Worm (Caenorhabditis elegans): ENCODE data around the gene klp-18.

The klp-18 gene

ce11 chrIV:7039476-7040261, at the start of gene klp-18, which contains the start of gene cogc-2:
Gene klp-18 (plus strand): TSS chrIV:7040211.
Gene cogc-2 (minus strand): TSS chrIV:7039580.
- no peak for TF ChIP-seq dao-5 (tag; optimal IDR thresholded peaks at IDR 0.05)
- peak; percentile 90 for TF ChIP-seq W03F9.2 (tag; optimal IDR thresholded peaks at IDR 0.05)
- peak; percentile 20 for TF ChIP-seq him-1 (tag; optimal IDR thresholded peaks at IDR 0.05)

- TF ChIP-seq him-1 (tag; optimal IDR thresholded peaks at IDR 0.05), result no peak
- TF ChIP-seq dao-5 (tag; optimal IDR thresholded peaks at IDR 0.05), result no peak
- TF ChIP-seq W03F9.2 (tag; optimal IDR thresholded peaks at IDR 0.05), result no peak
Observed at ce11 chrIV:6991070-6991469, 48.9 kb upstream of the klp-18 start.

- TF ChIP-seq him-1 (tag; optimal IDR thresholded peaks at IDR 0.05), result no peak
- no peak for TF ChIP-seq W03F9.2 (tag; optimal IDR thresholded peaks at IDR 0.05)
- no peak for TF ChIP-seq dao-5 (tag; optimal IDR thresholded peaks at IDR 0.05)
Observed at ce11 chrIV:6997918-6998317, 42.1 kb upstream of the klp-18 start.

ce11 chrIV:6999206-6999605, 40.8 kb upstream of the klp-18 start, which contains the start of gene C25A8.5:
Gene C25A8.5 (plus strand): TSS chrIV:6999506.
- TF ChIP-seq dao-5 (tag; optimal IDR thresholded peaks at IDR 0.05), result no peak
- TF ChIP-seq W03F9.2 (tag; optimal IDR thresholded peaks at IDR 0.05), result no peak
- no peak for TF ChIP-seq him-1 (tag; optimal IDR thresholded peaks at IDR 0.05)

ce11 chrIV:7003323-7003722, 36.7 kb upstream of the klp-18 start, which contains the start of gene cht-3:
Gene cht-3 (plus strand): TSS chrIV:7003623.
- TF ChIP-seq W03F9.2 (tag; optimal IDR thresholded peaks at IDR 0.05) (no peak), dao-5 (tag; optimal IDR thresholded peaks at IDR 0.05) (no peak), him-1 (tag; optimal IDR thresholded peaks at IDR 0.05) (no peak)

ce11 chrIV:7009531-7009930, 30.5 kb upstream of the klp-18 start, which contains the start of gene C25A8.2:
Gene C25A8.2 (plus strand): TSS chrIV:7009831.
- TF ChIP-seq dao-5 (tag; optimal IDR thresholded peaks at IDR 0.05), result no peak
- no peak for TF ChIP-seq him-1 (tag; optimal IDR thresholded peaks at IDR 0.05)
- no peak for TF ChIP-seq W03F9.2 (tag; optimal IDR thresholded peaks at IDR 0.05)

- TF ChIP-seq W03F9.2 (tag; optimal IDR thresholded peaks at IDR 0.05) (no peak), him-1 (tag; optimal IDR thresholded peaks at IDR 0.05) (no peak), dao-5 (tag; optimal IDR thresholded peaks at IDR 0.05) (no peak)
Observed at ce11 chrIV:7010195-7010594, 29.8 kb upstream of the klp-18 start.

ce11 chrIV:7010835-7011234, 29.2 kb upstream of the klp-18 start, which contains the start of gene C25A8.1:
Gene C25A8.1 (plus strand): TSS chrIV:7011135.
- TF ChIP-seq him-1 (tag; optimal IDR thresholded peaks at IDR 0.05), result no peak
- no peak for TF ChIP-seq W03F9.2 (tag; optimal IDR thresholded peaks at IDR 0.05)
- TF ChIP-seq dao-5 (tag; optimal IDR thresholded peaks at IDR 0.05), result no peak

ce11 chrIV:7011728-7012127, 28.3 kb upstream of the klp-18 start, which contains the start of gene trxr-1:
Gene trxr-1 (plus strand): TSS chrIV:7011954.
- TF ChIP-seq W03F9.2 (tag; optimal IDR thresholded peaks at IDR 0.05) (no peak), dao-5 (tag; optimal IDR thresholded peaks at IDR 0.05) (no peak), him-1 (tag; optimal IDR thresholded peaks at IDR 0.05) (no peak)

ce11 chrIV:7012214-7012613, 27.8 kb upstream of the klp-18 start:
- TF ChIP-seq W03F9.2 (tag; optimal IDR thresholded peaks at IDR 0.05), result no peak
- no peak for TF ChIP-seq him-1 (tag; optimal IDR thresholded peaks at IDR 0.05)
- no peak for TF ChIP-seq dao-5 (tag; optimal IDR thresholded peaks at IDR 0.05)

ce11 chrIV:7012731-7013445, 27.1 kb upstream of the klp-18 start:
- peak; percentile 38 for TF ChIP-seq W03F9.2 (tag; optimal IDR thresholded peaks at IDR 0.05)
- TF ChIP-seq him-1 (tag; optimal IDR thresholded peaks at IDR 0.05), result no peak
- no peak for TF ChIP-seq dao-5 (tag; optimal IDR thresholded peaks at IDR 0.05)

- TF ChIP-seq him-1 (tag; optimal IDR thresholded peaks at IDR 0.05) (no peak), W03F9.2 (tag; optimal IDR thresholded peaks at IDR 0.05) (no peak), dao-5 (tag; optimal IDR thresholded peaks at IDR 0.05) (no peak)
Observed at ce11 chrIV:7016502-7016901, 23.5 kb upstream of the klp-18 start.

ce11 chrIV:7017123-7017674, 22.8 kb upstream of the klp-18 start, which contains the start of gene gldi-4:
Gene gldi-4 (plus strand): TSS chrIV:7017624.
- TF ChIP-seq him-1 (tag; optimal IDR thresholded peaks at IDR 0.05), result no peak

- TF ChIP-seq W03F9.2 (tag; optimal IDR thresholded peaks at IDR 0.05) (no peak), him-1 (tag; optimal IDR thresholded peaks at IDR 0.05) (no peak), dao-5 (tag; optimal IDR thresholded peaks at IDR 0.05) (no peak)
Observed at ce11 chrIV:7018623-7019022, 21.4 kb upstream of the klp-18 start.
